Worm (Caenorhabditis elegans) whole organism, L1 larva: Measurements from ENCODE around the gene clec-132.

Experiments used
- fos-1 ChIP-seq: fragments of 150-350 bp; optimal IDR thresholded peaks from 2 replicates; lab custom pipeline; 2014; ENCODE audit warnings: missing biosample characterization, missing genetic modification characterization
- hpl-2 ChIP-seq: fragments of 150-350 bp; optimal IDR thresholded peaks from 2 replicates; lab custom pipeline; 2014; ENCODE audit warnings: missing biosample characterization, missing genetic modification reagents, missing genetic modification characterization
- lin-13 ChIP-seq: fragments of 150-350 bp; optimal IDR thresholded peaks from 2 replicates; lab custom pipeline; 2014; ENCODE audit warnings: missing biosample characterization, missing genetic modification reagents, missing genetic modification characterization
- lin-35 ChIP-seq, 2 experiments: fragments of 150-350 bp; optimal IDR thresholded peaks; 2 replicates each; lab custom pipeline; 2014; ENCODE audit warnings: missing biosample characterization in 2 of 2, missing genetic modification characterization in 2 of 2, missing genetic modification reagents in 2 of 2
- lir-3 ChIP-seq: sonication (generic microtip); optimal IDR thresholded peaks from 2 replicates; lab custom pipeline; 2016; ENCODE audit warnings: mild to moderate bottlenecking, missing genetic modification characterization, moderate library complexity, missing compliant biosample characterization; ENCODE audit not compliant: poor library complexity
- mdl-1 ChIP-seq, 2 experiments: fragments of 150-350 bp; optimal IDR thresholded peaks; 2 replicates each; lab custom pipeline; 2014 to 2017; ENCODE audit warnings: missing biosample characterization in 2 of 2, missing genetic modification characterization in 2 of 2, inconsistent platforms in 1 of 2
- mef-2 ChIP-seq: fragments of 150-350 bp; optimal IDR thresholded peaks from 2 replicates; lab custom pipeline; 2014; ENCODE audit warnings: missing biosample characterization, missing genetic modification characterization
- mep-1 ChIP-seq: fragments of 150-350 bp; optimal IDR thresholded peaks from 2 replicates; lab custom pipeline; 2014; ENCODE audit warnings: missing biosample characterization, missing genetic modification characterization
- nhr-12 ChIP-seq: sonication (generic microtip); optimal IDR thresholded peaks from 2 replicates; lab custom pipeline; 2017; ENCODE audit warnings: missing biosample characterization, missing genetic modification characterization
- nhr-237 ChIP-seq: fragments of 150-350 bp; optimal IDR thresholded peaks from 2 replicates; lab custom pipeline; 2014; ENCODE audit warnings: missing biosample characterization, missing genetic modification characterization
- unc-62 ChIP-seq: fragments of 150-350 bp; optimal IDR thresholded peaks from 2 replicates; lab custom pipeline; 2014; ENCODE audit warnings: missing biosample characterization, missing genetic modification reagents, missing genetic modification characterization
- ztf-11 ChIP-seq, 2 experiments: sonication (generic microtip); optimal IDR thresholded peaks; 2 replicates each; lab custom pipeline; 2016 to 2017; ENCODE audit warnings: missing genetic modification characterization in 2 of 2, missing biosample characterization in 1 of 2, missing compliant biosample characterization in 1 of 2

DNA sequence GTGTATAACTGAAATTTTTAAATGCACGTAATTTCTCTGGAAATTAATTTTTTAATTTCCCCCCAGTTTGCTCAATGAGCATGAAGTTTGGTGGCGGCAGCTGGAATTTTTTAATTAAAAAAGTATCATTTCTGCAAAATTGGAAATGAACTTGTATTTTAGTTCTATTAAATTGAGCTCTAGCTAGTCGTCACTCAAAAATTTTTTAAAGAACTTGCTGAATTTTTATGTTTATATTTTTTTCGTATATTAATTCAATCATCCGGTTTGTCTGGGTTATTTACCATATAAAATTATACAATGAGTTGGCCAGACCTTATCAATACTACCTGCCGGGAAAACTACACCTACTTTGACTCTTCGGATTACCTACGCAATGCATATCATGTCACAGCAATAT lies 4.9 kb downstream of the clec-132 start, which contains the start of gene srh-59:
- TF ChIP-seq unc-62, result no peak
- no peak for TF ChIP-seq mep-1 (tag; lab: Kevin White, UChicago)
- TF ChIP-seq nhr-237 (tag; lab: Kevin White, UChicago), result no peak
- no peak for TF ChIP-seq fos-1 (tag; lab: Kevin White, UChicago)
- TF ChIP-seq hpl-2 (GFP tag; lab: Kevin White, UChicago), result no peak
- no peak for TF ChIP-seq nhr-12 (tag; lab: Kevin White, UChicago)
- TF ChIP-seq ztf-11 (tag; optimal IDR thresholded peaks at IDR 0.05; lab: Kevin White, UChicago), result no peak
- no peak for TF ChIP-seq lin-13
- TF ChIP-seq lin-35 (GFP tag; optimal IDR thresholded peaks at IDR 0.05; lab: Kevin White, UChicago), result no peak
- no peak for TF ChIP-seq mdl-1 (tag; optimal IDR thresholded peaks at IDR 0.05; lab: Kevin White, UChicago)
- TF ChIP-seq lir-3 (tag; lab: Kevin White, UChicago), result no peak
- TF ChIP-seq mef-2 (tag; lab: Kevin White, UChicago), result no peak
